Worm (Caenorhabditis elegans) whole organism, L4/young adult: Measurements from ENCODE around the gene eif-1.

Experiments used
- W03F9.2 ChIP-seq: fragments of 150-350 bp; optimal IDR thresholded peaks from 2 replicates; lab custom pipeline; 2014; ENCODE audit warnings: missing biosample characterization, missing genetic modification characterization
- dao-5 ChIP-seq: sonication (generic microtip); optimal IDR thresholded peaks from 2 replicates; lab custom pipeline; 2016; ENCODE audit warnings: missing genotype, missing genetic modification characterization, moderate library complexity, missing compliant biosample characterization
- him-1 ChIP-seq: sonication (generic microtip); optimal IDR thresholded peaks from 2 replicates; lab custom pipeline; 2016; ENCODE audit warnings: missing genotype, missing genetic modification reagents, missing genetic modification characterization, missing compliant biosample characterization

DNA sequence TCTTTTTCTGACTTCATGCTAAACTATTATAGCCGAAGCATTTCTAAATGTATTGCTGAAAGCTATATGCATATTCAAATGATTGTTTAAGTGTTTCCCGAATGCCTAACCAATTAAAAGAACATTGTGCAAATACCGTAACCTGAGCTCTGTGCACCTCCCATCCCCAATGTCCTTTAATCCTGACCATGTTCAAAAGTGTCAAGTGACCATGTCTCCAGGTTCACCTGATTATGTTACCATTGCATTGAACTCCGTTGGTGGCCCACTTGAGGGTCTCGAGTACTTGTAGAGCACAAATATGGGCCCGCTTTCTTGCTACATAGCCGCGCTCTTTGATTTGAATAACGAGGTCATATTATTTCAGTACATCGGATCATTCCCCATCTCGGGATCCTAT lies 18.1 kb downstream of the eif-1 start:
- no peak for TF ChIP-seq W03F9.2 (tag; lab: Kevin White, UChicago)
- no peak for TF ChIP-seq him-1 (tag; lab: Kevin White, UChicago)
- no peak for TF ChIP-seq dao-5 (tag; lab: Kevin White, UChicago)
